Fruit fly (Drosophila melanogaster): ENCODE results near the gene Pdf.

The Pdf gene

DNA sequence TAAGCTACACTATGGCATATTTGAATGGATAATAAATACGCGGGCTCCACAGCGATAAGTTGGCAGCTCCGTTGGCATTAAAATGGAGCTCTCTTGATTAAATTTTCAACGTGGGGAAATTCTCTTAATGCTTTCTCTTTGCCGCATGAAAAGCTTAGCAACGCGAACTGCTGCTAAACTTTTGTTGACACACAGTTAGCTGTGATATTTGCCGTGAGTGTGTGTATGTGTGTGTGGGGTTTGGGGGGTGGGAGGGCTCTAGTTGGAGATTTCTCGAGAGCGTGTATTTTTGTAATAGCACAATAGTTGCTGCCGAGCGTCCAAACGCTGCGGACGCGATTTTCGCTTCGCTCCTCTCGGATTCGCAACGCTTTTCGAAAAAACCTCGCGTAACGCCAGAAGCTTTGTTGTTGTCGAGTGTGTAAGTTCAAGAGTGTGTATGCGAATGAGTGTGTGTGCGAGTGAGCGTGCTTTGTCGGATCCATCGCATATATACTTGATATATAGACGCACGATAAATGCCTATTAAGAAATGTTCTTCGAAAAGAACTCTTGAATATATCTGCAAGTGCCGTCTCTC, 5.4 kb upstream of the Pdf start, which contains the start of gene CG5455 (continued):
- TF ChIP-seq CG8478 (optimal IDR thresholded peaks at IDR 0.05) (no peak), Jarid2 (GFP tag; optimal IDR thresholded peaks at IDR 0.05) (peak; percentile 95), CG4707 (GFP tag; optimal IDR thresholded peaks at IDR 0.05) (no peak), GATAe (GFP tag; conservative IDR thresholded peaks at IDR 0.05) (no peak), CG6175 (GFP tag; IDR thresholded peaks at IDR 0.05) (peak; percentile 77; the same call in 2 of the 3 replicates), CG9215 (GFP tag; IDR thresholded peaks at IDR 0.05) (no peak), wdn (GFP tag; IDR thresholded peaks at IDR 0.05) (peak; percentile 62), Myb (GFP tag; optimal IDR thresholded peaks at IDR 0.05) (no peak), ATbp (GFP tag; optimal IDR thresholded peaks at IDR 0.05) (peak; percentile 61), CG11093 (GFP tag; IDR thresholded peaks at IDR 0.05) (no peak), CG13287 (GFP tag; IDR thresholded peaks at IDR 0.05; ENCODE audit: partially characterized antibody) (peak; percentile 66), CG3726 (GFP tag; IDR thresholded peaks at IDR 0.05) (no peak), bowl (GFP tag; IDR thresholded peaks at IDR 0.05) (peak; percentile 85; the same call in 1 of the 2 replicates), CG2678 (tag; optimal IDR thresholded peaks at IDR 0.05) (peak; percentile 57), E2f1 (GFP tag; IDR thresholded peaks at IDR 0.05) (no peak), ewg (GFP tag; optimal IDR thresholded peaks at IDR 0.05) (no peak), Dfd (GFP tag; optimal IDR thresholded peaks at IDR 0.05) (no peak), Hr78 (GFP tag; optimal IDR thresholded peaks at IDR 0.05) (peak in 1 of 2 experiments; percentile 40), Neu2 (GFP tag; optimal IDR thresholded peaks at IDR 0.05; ENCODE audit: borderline replicate concordance) (no peak), Dbx (GFP tag; IDR thresholded peaks at IDR 0.05) (peak; percentile 89), Tbp (GFP tag; optimal IDR thresholded peaks at IDR 0.05) (no peak), Oli (tag; optimal IDR thresholded peaks at IDR 0.05) (no peak), Xrp1 (GFP tag; IDR thresholded peaks at IDR 0.05) (no peak), CG15011 (GFP tag; optimal IDR thresholded peaks at IDR 0.05) (no peak), Dp (GFP tag; optimal IDR thresholded peaks at IDR 0.05) (peak; percentile 94), fd102C (GFP tag; optimal IDR thresholded peaks at IDR 0.05) (no peak), CG17912 (GFP tag; optimal IDR thresholded peaks at IDR 0.05) (peak; percentile 56), unpg (GFP tag; optimal IDR thresholded peaks at IDR 0.05) (peak; percentile 39), CG31441 (GFP tag; IDR thresholded peaks at IDR 0.05) (no peak), Blimp-1 (GFP tag; optimal IDR thresholded peaks at IDR 0.05) (peak; percentile 16), bab2 (GFP tag; optimal IDR thresholded peaks at IDR 0.05) (peak; percentile 2), croc (GFP tag; conservative IDR thresholded peaks at IDR 0.05) (no peak), sima (GFP tag; optimal IDR thresholded peaks at IDR 0.05) (no peak), kay (GFP tag; optimal IDR thresholded peaks at IDR 0.05) (peak; percentile 37), nom (GFP tag; optimal IDR thresholded peaks at IDR 0.05) (peak; percentile 72), dpn (GFP tag; optimal IDR thresholded peaks at IDR 0.05) (no peak), toy (GFP tag; IDR thresholded peaks at IDR 0.05) (peak; percentile 32; the same call in 1 of the 2 replicates), aop (GFP tag; IDR thresholded peaks at IDR 0.05) (no peak), CG3838 (GFP tag; optimal IDR thresholded peaks at IDR 0.05) (no peak), row (GFP tag; IDR thresholded peaks at IDR 0.05) (peak; percentile 32; the same call in 1 of the 3 replicates), CG32772 (GFP tag; IDR thresholded peaks at IDR 0.05) (no peak), CG10147 (GFP tag; optimal IDR thresholded peaks at IDR 0.05) (peak; percentile 61), salm (tag; optimal IDR thresholded peaks at IDR 0.05) (no peak), Rx (GFP tag; IDR thresholded peaks at IDR 0.05) (no peak), CG10209 (GFP tag; optimal IDR thresholded peaks at IDR 0.05) (peak; percentile 19), CG12744 (GFP tag; optimal IDR thresholded peaks at IDR 0.05) (no peak), Sox102F (GFP tag; optimal IDR thresholded peaks at IDR 0.05) (peak; percentile 7), CG9727 (GFP tag; optimal IDR thresholded peaks at IDR 0.05) (peak; percentile 29), Sry-β (GFP tag; optimal IDR thresholded peaks at IDR 0.05) (no peak), Pdp1 (GFP tag; optimal IDR thresholded peaks at IDR 0.05) (peak in 1 of 2 experiments; percentile 87)

All from whole organism, embryonic.